Worm (Caenorhabditis elegans) whole organism, young adult: ENCODE measurements around the gene sprp-4.

Experiments used
- B0261.1 ChIP-seq: sonication (generic microtip); optimal IDR thresholded peaks from 2 replicates; lab custom pipeline; 2016; ENCODE audit warnings: mild to moderate bottlenecking, missing genetic modification characterization, moderate library complexity, missing compliant biosample characterization
- B0336.3 ChIP-seq: fragments of 200-800 bp; sonication (Bioruptor generic); IDR thresholded peaks from 2 replicates; pipeline ENCODE4 v1.3.6; 2022; ENCODE audit warnings: missing genetic modification characterization, missing compliant biosample characterization
- C17E4.6 ChIP-seq: fragments of 200-800 bp; sonication (Bioruptor generic); IDR thresholded peaks from 2 replicates; pipeline ENCODE4 v1.3.6; 2022; ENCODE audit warnings: missing genetic modification reagents, missing genetic modification characterization, missing compliant biosample characterization
- D2030.7 ChIP-seq: fragments of 200-800 bp; sonication (Bioruptor generic); IDR thresholded peaks from 2 replicates; pipeline ENCODE4 v1.3.6; 2022; ENCODE audit warnings: missing genetic modification reagents, missing genetic modification characterization, missing compliant biosample characterization
- F10E7.11 ChIP-seq: sonication (generic microtip); optimal IDR thresholded peaks from 2 replicates; lab custom pipeline; 2017; ENCODE audit warnings: mild to moderate bottlenecking, missing genetic modification characterization, moderate library complexity, missing compliant biosample characterization
- F33H1.4 ChIP-seq: fragments of 200-800 bp; sonication (Bioruptor generic); IDR thresholded peaks from 2 replicates; pipeline ENCODE4 v1.3.6; 2022; ENCODE audit warnings: missing genetic modification reagents, missing genetic modification characterization, missing compliant biosample characterization
- F57A8.1 ChIP-seq: fragments of 200-800 bp; sonication (Bioruptor generic); optimal IDR thresholded peaks from 2 replicates; lab custom pipeline; 2018; ENCODE audit warnings: mild to moderate bottlenecking, missing genetic modification characterization, moderate library complexity, missing compliant biosample characterization
- F57C9.4 ChIP-seq: sonication (generic microtip); optimal IDR thresholded peaks from 2 replicates; lab custom pipeline; 2017; ENCODE audit warnings: mild to moderate bottlenecking, missing genetic modification characterization, missing compliant biosample characterization
- K11D2.4 ChIP-seq: fragments of 200-800 bp; sonication (Bioruptor generic); IDR thresholded peaks from 2 replicates; pipeline ENCODE4 v1.3.6; 2022; ENCODE audit warnings: missing genetic modification reagents, missing genetic modification characterization, missing compliant biosample characterization
- T07F8.4 ChIP-seq: sonication (generic microtip); optimal IDR thresholded peaks from 2 replicates; lab custom pipeline; 2016; ENCODE audit warnings: mild to moderate bottlenecking, missing genetic modification characterization, moderate library complexity, missing compliant biosample characterization
- Y56A3A.18 ChIP-seq: fragments of 200-800 bp; sonication (Bioruptor generic); IDR thresholded peaks from 2 replicates; pipeline ENCODE4 v1.3.6; 2022; ENCODE audit warnings: missing genetic modification reagents, missing genetic modification characterization, missing compliant biosample characterization
- ZK185.1 ChIP-seq: sonication (generic microtip); optimal IDR thresholded peaks from 2 replicates; lab custom pipeline; 2016; ENCODE audit warnings: mild to moderate bottlenecking, missing genetic modification characterization, missing compliant biosample characterization; ENCODE audit not compliant: poor library complexity, severe bottlenecking
- attf-3 ChIP-seq: fragments of 200-800 bp; sonication (Bioruptor generic); conservative IDR thresholded peaks from 2 replicates; pipeline ENCODE4 v1.3.6; 2022; ENCODE audit warnings: missing genetic modification reagents, missing genetic modification characterization, missing compliant biosample characterization
- bed-1 ChIP-seq: fragments of 200-800 bp; sonication (Bioruptor generic); IDR thresholded peaks from 2 replicates; pipeline ENCODE4 v1.3.6; 2022; ENCODE audit warnings: missing genetic modification reagents, missing genetic modification characterization, missing compliant biosample characterization
- ccch-3 ChIP-seq: fragments of 200-800 bp; sonication (Bioruptor generic); optimal IDR thresholded peaks from 2 replicates; lab custom pipeline; 2018; ENCODE audit warnings: mild to moderate bottlenecking, missing genetic modification characterization, missing compliant biosample characterization
- cebp-1 ChIP-seq, 2 experiments: fragments of 200-800 bp in 1 of 2; sonication (Bioruptor generic) in 1 of 2; sonication (generic microtip) in 1 of 2; IDR thresholded peaks in 1 of 2; optimal IDR thresholded peaks in 1 of 2; 2 replicates each; pipeline versions ENCODE4 v1.3.6 to Lab custom; 2017 to 2022; ENCODE audit warnings: missing compliant biosample characterization in 2 of 2, missing genetic modification characterization in 2 of 2, mild to moderate bottlenecking in 1 of 2, missing genetic modification reagents in 1 of 2, moderate library complexity in 1 of 2
- ceh-58 ChIP-seq: fragments of 200-800 bp; sonication (Bioruptor generic); IDR thresholded peaks from 2 replicates; pipeline ENCODE4 v1.3.6; 2022; ENCODE audit warnings: missing genetic modification characterization, missing compliant biosample characterization
- ceh-79 ChIP-seq: sonication (generic microtip); optimal IDR thresholded peaks from 2 replicates; lab custom pipeline; 2017; ENCODE audit warnings: mild to moderate bottlenecking, missing genetic modification characterization, missing compliant biosample characterization
- ceh-91 ChIP-seq: fragments of 200-800 bp; sonication (Bioruptor generic); IDR thresholded peaks from 2 replicates; pipeline ENCODE4 v1.3.6; 2022; ENCODE audit warnings: missing genetic modification reagents, missing genetic modification characterization, missing compliant biosample characterization
- egl-44 ChIP-seq: fragments of 200-800 bp; sonication (Bioruptor generic); IDR thresholded peaks from 2 replicates; pipeline ENCODE4 v1.3.6; 2022; ENCODE audit warnings: missing genetic modification reagents, missing genetic modification characterization, missing compliant biosample characterization
- hrde-1 ChIP-seq: sonication (generic microtip); optimal IDR thresholded peaks from 2 replicates; lab custom pipeline; 2016; ENCODE audit warnings: missing genetic modification characterization, mild to moderate bottlenecking, missing compliant biosample characterization, moderate library complexity, missing genotype, missing genetic modification reagents, borderline replicate concordance
- let-526 ChIP-seq: fragments of 200-800 bp; sonication (Bioruptor generic); IDR thresholded peaks from 2 replicates; pipeline ENCODE4 v1.3.6; 2022; ENCODE audit warnings: missing genetic modification reagents, missing genetic modification characterization, missing compliant biosample characterization
- lsy-27 ChIP-seq: sonication (generic microtip); optimal IDR thresholded peaks from 2 replicates; lab custom pipeline; 2017; ENCODE audit warnings: missing genetic modification characterization, mild to moderate bottlenecking, missing compliant biosample characterization, antibody characterized with exemption, missing genotype, borderline replicate concordance; ENCODE audit not compliant: insufficient read depth
- madf-10 ChIP-seq: sonication (generic microtip); optimal IDR thresholded peaks from 2 replicates; lab custom pipeline; 2016; ENCODE audit warnings: mild to moderate bottlenecking, missing genetic modification characterization, missing compliant biosample characterization
- madf-6 ChIP-seq: fragments of 200-800 bp; sonication (Bioruptor generic); IDR thresholded peaks from 2 replicates; pipeline ENCODE4 v1.3.6; 2022; ENCODE audit warnings: missing genetic modification reagents, missing genetic modification characterization, missing compliant biosample characterization
- mxl-1 ChIP-seq: sonication (generic microtip); optimal IDR thresholded peaks from 2 replicates; lab custom pipeline; 2016; ENCODE audit warnings: missing genetic modification characterization, missing compliant biosample characterization
- nfya-1 ChIP-seq: sonication (generic microtip); optimal IDR thresholded peaks from 2 replicates; lab custom pipeline; 2017; ENCODE audit warnings: antibody characterized with exemption, missing compliant biosample characterization, missing genetic modification characterization, borderline replicate concordance; ENCODE audit not compliant: insufficient read depth
- nfyb-1 ChIP-seq: fragments of 200-800 bp; sonication (Bioruptor generic); IDR thresholded peaks from 2 replicates; pipeline ENCODE4 v1.3.6; 2022; ENCODE audit warnings: missing genetic modification reagents, missing genetic modification characterization, missing compliant biosample characterization
- nhr-120 ChIP-seq: fragments of 200-800 bp; sonication (Bioruptor generic); IDR thresholded peaks from 2 replicates; pipeline ENCODE4 v1.3.6; 2022; ENCODE audit warnings: missing genetic modification characterization, missing compliant biosample characterization
- rpc-1 ChIP-seq, 2 experiments: fragments of 150-350 bp in 1 of 2; sonication (generic microtip) in 1 of 2; optimal IDR thresholded peaks; 2 replicates each; lab custom pipeline; 2014 to 2018; ENCODE audit warnings: missing biosample characterization in 1 of 2, missing genetic modification characterization in 1 of 2, missing genetic modification reagents in 1 of 2, missing genotype in 1 of 2
- ztf-26 ChIP-seq: sonication (generic microtip); optimal IDR thresholded peaks from 2 replicates; lab custom pipeline; 2017; ENCODE audit warnings: missing genetic modification characterization, missing compliant biosample characterization
- ztf-3 ChIP-seq: fragments of 200-800 bp; sonication (Bioruptor generic); optimal IDR thresholded peaks from 2 replicates; lab custom pipeline; 2018; ENCODE audit warnings: mild to moderate bottlenecking, missing genetic modification characterization, missing compliant biosample characterization

Gene sprp-4

ce11 chrX:8853524-8853923, at the start of gene sprp-4:
Gene sprp-4, minus strand, starts transcription at chrX:8853624.
- TF ChIP-seq F10E7.11 (no peak), nfyb-1 (no peak), lsy-27 (no peak), madf-6 (no peak), egl-44 (GFP tag; lab: Robert Waterston, UW) (no peak), let-526 (GFP tag; lab: Robert Waterston, UW) (no peak), ccch-3 (GFP tag; lab: Kevin White, UChicago) (no peak), nfya-1 (tag; lab: Kevin White, UChicago) (no peak)

ce11 chrX:8902920-8903319, 49.5 kb upstream of the sprp-4 start:
- TF ChIP-seq madf-10 (tag; lab: Kevin White, UChicago) = no peak

DNA sequence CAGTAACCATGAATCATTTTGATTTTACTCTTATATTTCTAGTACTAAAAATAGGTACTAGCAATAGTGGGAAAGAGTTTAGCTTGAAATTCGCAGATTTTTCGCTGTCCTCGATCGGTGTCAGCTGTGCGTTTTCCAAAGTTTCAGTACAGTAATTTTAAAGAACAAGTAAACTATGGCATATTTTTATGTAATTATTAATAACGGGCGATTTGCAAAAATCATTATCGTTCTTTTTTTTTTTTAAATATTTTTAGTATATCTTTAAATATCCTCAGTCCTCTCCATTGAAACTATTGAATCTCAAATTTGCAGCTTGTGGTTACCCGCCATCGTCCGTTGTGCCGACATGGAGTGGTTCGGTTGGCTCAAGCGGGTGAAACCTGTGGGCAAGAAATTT, 39.4 kb upstream of the sprp-4 start, which contains the start of gene C13E3.1:
TSS of gene C13E3.1 (plus strand) at position 301 of the 400 bp plus-strand sequence.
- no peak for TF ChIP-seq ceh-79
- TF ChIP-seq, all 124 proteins: peak for 0

DNA sequence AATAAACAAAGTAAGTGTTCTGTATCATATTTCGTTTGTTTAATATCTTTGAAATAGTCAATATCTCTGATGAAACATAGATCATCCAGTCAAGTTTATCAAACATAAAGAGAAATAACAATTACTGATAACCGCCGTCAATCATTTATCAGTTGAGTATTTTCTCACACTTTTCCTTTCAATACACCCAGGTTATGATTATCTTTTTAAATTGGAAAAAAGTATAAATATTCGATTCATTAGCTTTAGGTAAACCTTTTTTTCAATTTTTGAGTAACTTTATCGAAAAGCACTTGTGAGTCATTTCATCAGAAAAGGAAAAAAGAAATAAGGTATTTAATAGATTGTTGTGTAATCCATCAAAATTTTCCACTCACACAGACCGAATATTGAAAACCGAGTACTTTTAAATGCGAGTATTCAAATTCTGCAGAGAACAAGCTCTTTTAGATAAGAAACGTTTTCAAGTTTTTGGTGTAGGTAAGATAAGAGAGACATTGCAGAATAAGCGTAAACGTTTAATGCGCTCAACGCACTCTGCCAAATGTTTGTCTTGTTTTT, 38.0 kb upstream of the sprp-4 start:
- TF ChIP-seq nfyb-1 (no peak), mxl-1 (tag; lab: Kevin White, UChicago) (no peak), attf-3 (GFP tag; lab: Robert Waterston, UW) (no peak), ztf-3 (GFP tag; lab: Kevin White, UChicago) (no peak), ceh-91 (no peak), F33H1.4 (GFP tag; lab: Robert Waterston, UW) (no peak), B0336.3 (GFP tag; lab: Robert Waterston, UW) (no peak), T07F8.4 (tag; lab: Kevin White, UChicago) (no peak), C17E4.6 (no peak), nhr-120 (GFP tag; lab: Robert Waterston, UW) (no peak), F57C9.4 (tag; lab: Kevin White, UChicago) (no peak), hrde-1 (no peak), ceh-58 (GFP tag; lab: Robert Waterston, UW) (no peak)

DNA sequence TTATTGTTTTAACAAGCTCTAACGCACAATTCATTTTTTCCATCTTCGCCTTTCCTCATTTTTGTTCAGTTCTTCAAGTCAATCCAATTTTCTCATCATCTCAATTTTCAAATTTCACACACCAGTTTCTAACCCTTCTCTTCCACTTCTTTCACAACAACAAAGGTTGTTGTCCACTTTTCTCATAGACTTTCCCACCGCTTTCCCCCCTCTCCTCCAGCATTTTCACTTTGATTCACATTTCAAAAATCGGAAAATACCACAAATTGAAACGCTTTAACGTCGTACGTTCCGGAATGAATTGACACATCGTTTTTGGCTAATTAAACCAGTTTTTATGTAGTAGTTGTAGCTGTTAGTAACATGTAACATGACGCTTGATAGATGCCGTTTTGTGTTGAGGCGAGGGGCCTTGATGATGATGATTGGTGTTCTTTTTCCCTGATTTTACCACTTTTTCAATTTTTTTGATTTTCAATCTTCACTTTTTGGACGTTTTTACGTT, 36.9 kb upstream of the sprp-4 start:
- no peak for TF ChIP-seq egl-44 (GFP tag; lab: Robert Waterston, UW)
- no peak for TF ChIP-seq B0261.1
- no peak for TF ChIP-seq Y56A3A.18 (GFP tag; lab: Robert Waterston, UW)
- no peak for TF ChIP-seq ZK185.1 (tag; lab: Kevin White, UChicago)
- TF ChIP-seq K11D2.4 (GFP tag; lab: Robert Waterston, UW) = no peak
- TF ChIP-seq D2030.7 (GFP tag; lab: Robert Waterston, UW) = no peak
- no peak for TF ChIP-seq bed-1
- no peak for TF ChIP-seq hrde-1
- TF ChIP-seq F57A8.1 = no peak
- no peak for TF ChIP-seq ztf-26
- no peak for TF ChIP-seq F33H1.4 (GFP tag; lab: Robert Waterston, UW)
- no peak for TF ChIP-seq rpc-1 (optimal IDR thresholded peaks at IDR 0.05; lab: Kevin White, UChicago)
- TF ChIP-seq rpc-1 (tag; optimal IDR thresholded peaks at IDR 0.05; lab: Kevin White, UChicago) = no peak
- TF ChIP-seq cebp-1 (GFP tag; IDR thresholded peaks at IDR 0.05; lab: Robert Waterston, UW) = no peak
- no peak for TF ChIP-seq cebp-1 (tag; optimal IDR thresholded peaks at IDR 0.05; lab: Kevin White, UChicago)
- TF ChIP-seq, all 124 proteins: peak for 0
